Fruit fly (Drosophila melanogaster): ENCODE data around the gene sowah.

The sowah gene

dm6 chr3L:12526433-12527113 lies 45.8 kb downstream of the sowah start, which contains the start of gene eIF2beta (continued):
- TF ChIP-seq btn (GFP tag; optimal IDR thresholded peaks at IDR 0.05), result no peak
- TF ChIP-seq gsb-n (tag; optimal IDR thresholded peaks at IDR 0.05), result no peak
- TF ChIP-seq lab (GFP tag; optimal IDR thresholded peaks at IDR 0.05), result peak; percentile 62
- TF ChIP-seq Chrac-16 (GFP tag; optimal IDR thresholded peaks at IDR 0.05), result peak; percentile 28
- peak; percentile 64 for TF ChIP-seq CG13296 (GFP tag; optimal IDR thresholded peaks at IDR 0.05)
- TF ChIP-seq D19B (GFP tag; optimal IDR thresholded peaks at IDR 0.05), result no peak
- TF ChIP-seq Antp (GFP tag; optimal IDR thresholded peaks at IDR 0.05), result no peak
- TF ChIP-seq GATAe (GFP tag; conservative IDR thresholded peaks at IDR 0.05), result no peak
- no peak for TF ChIP-seq CG43689 (GFP tag; IDR thresholded peaks at IDR 0.05)
- TF ChIP-seq Atf-2 (GFP tag; optimal IDR thresholded peaks at IDR 0.05), result peak; percentile 17
- no peak for TF ChIP-seq gsb (GFP tag; IDR thresholded peaks at IDR 0.05)
- no peak for TF ChIP-seq twi (tag; optimal IDR thresholded peaks at IDR 0.05)
- TF ChIP-seq CG12155 (GFP tag; optimal IDR thresholded peaks at IDR 0.05), result no peak
- no peak for TF ChIP-seq cad (GFP tag; optimal IDR thresholded peaks at IDR 0.05)
- TF ChIP-seq Ssrp (tag; optimal IDR thresholded peaks at IDR 0.05), result no peak
- peak; percentile 34 for TF ChIP-seq Xbp1 (GFP tag; optimal IDR thresholded peaks at IDR 0.05)
- no peak for TF ChIP-seq nerfin-2 (GFP tag; IDR thresholded peaks at IDR 0.05; ENCODE audit: partially characterized antibody)
- peak; percentile 37; the same call in 1 of the 2 replicates for TF ChIP-seq MBD-R2 (GFP tag; IDR thresholded peaks at IDR 0.05)
- peak in 1 of 2 experiments; percentile 20 for TF ChIP-seq bsh (GFP tag; optimal IDR thresholded peaks at IDR 0.05)
- TF ChIP-seq H2.0 (GFP tag; IDR thresholded peaks at IDR 0.05), result no peak
- peak; percentile 32 for TF ChIP-seq Hmr (GFP tag; optimal IDR thresholded peaks at IDR 0.05)
- no peak for TF ChIP-seq h (optimal IDR thresholded peaks at IDR 0.05)
- TF ChIP-seq CG13123 (GFP tag; optimal IDR thresholded peaks at IDR 0.05), result no peak
- no peak for TF ChIP-seq CkIIα-i1 (GFP tag; IDR thresholded peaks at IDR 0.05)
- TF ChIP-seq pho (GFP tag; optimal IDR thresholded peaks at IDR 0.05), result no peak
- TF ChIP-seq CG7839 (tag; optimal IDR thresholded peaks at IDR 0.05), result peak; percentile 39
- no peak for TF ChIP-seq CG11085 (GFP tag; IDR thresholded peaks at IDR 0.05)
- peak; percentile 19 for TF ChIP-seq Blimp-1 (GFP tag; optimal IDR thresholded peaks at IDR 0.05)
- no peak for TF ChIP-seq CG3838 (GFP tag; optimal IDR thresholded peaks at IDR 0.05)
- no peak for TF ChIP-seq CG8359 (GFP tag; optimal IDR thresholded peaks at IDR 0.05; ENCODE audit: borderline replicate concordance)
- TF ChIP-seq CG7928 (GFP tag; optimal IDR thresholded peaks at IDR 0.05), result no peak
- TF ChIP-seq MESR4 (GFP tag; optimal IDR thresholded peaks at IDR 0.05), result peak; percentile 98
- no peak for TF ChIP-seq CG12236 (GFP tag; optimal IDR thresholded peaks at IDR 0.05)
- no peak for TF ChIP-seq Mrtf (GFP tag; IDR thresholded peaks at IDR 0.05)
- TF ChIP-seq pita (GFP tag; optimal IDR thresholded peaks at IDR 0.05), result no peak
- no peak for TF ChIP-seq CG34224 (GFP tag; IDR thresholded peaks at IDR 0.05; ENCODE audit: partially characterized antibody)
- peak; percentile 2 for TF ChIP-seq wek (GFP tag; optimal IDR thresholded peaks at IDR 0.05)
- TF ChIP-seq CG13287 (GFP tag; IDR thresholded peaks at IDR 0.05; ENCODE audit: partially characterized antibody), result peak; percentile 42; the same call in 1 of the 2 replicates
- peak; percentile 54 for TF ChIP-seq CG15269 (tag; optimal IDR thresholded peaks at IDR 0.05)
- peak; percentile 36 for TF ChIP-seq Fer3 (tag; optimal IDR thresholded peaks at IDR 0.05)
- peak; percentile 12 for TF ChIP-seq gro (GFP tag; optimal IDR thresholded peaks at IDR 0.05)
- no peak for TF ChIP-seq tna (GFP tag; IDR thresholded peaks at IDR 0.05; ENCODE audit: partially characterized antibody)
- TF ChIP-seq C15 (GFP tag; IDR thresholded peaks at IDR 0.05), result no peak
- no peak for TF ChIP-seq Doc3 (GFP tag; IDR thresholded peaks at IDR 0.05; ENCODE audit: partially characterized antibody)
- no peak for TF ChIP-seq CG10366 (GFP tag; IDR thresholded peaks at IDR 0.05)
- TF ChIP-seq toy (GFP tag; IDR thresholded peaks at IDR 0.05), result no peak
- peak; percentile 27 for TF ChIP-seq CG2678 (tag; optimal IDR thresholded peaks at IDR 0.05)
- TF ChIP-seq fd3F (GFP tag; optimal IDR thresholded peaks at IDR 0.05), result no peak
- TF ChIP-seq CG8478 (optimal IDR thresholded peaks at IDR 0.05), result no peak
- no peak for TF ChIP-seq wdn (GFP tag; IDR thresholded peaks at IDR 0.05)
